Worm (Caenorhabditis elegans) whole organism, L1 larva: ENCODE results near the gene sdc-2.

Source experiments
- C04F5.9 ChIP-seq: sonication (generic microtip); optimal IDR thresholded peaks from 2 replicates; lab custom pipeline; 2016; ENCODE audit warnings: missing genetic modification characterization, missing compliant biosample characterization
- C16A3.4 ChIP-seq: fragments of 150-350 bp; optimal IDR thresholded peaks from 2 replicates; lab custom pipeline; 2014; ENCODE audit warnings: missing biosample characterization, missing genetic modification characterization
- C34B4.2 ChIP-seq: sonication (generic microtip); optimal IDR thresholded peaks from 2 replicates; lab custom pipeline; 2017; ENCODE audit warnings: mild to moderate bottlenecking, missing genetic modification characterization, missing compliant biosample characterization
- F16B12.6 ChIP-seq: fragments of 150-350 bp; optimal IDR thresholded peaks from 2 replicates; lab custom pipeline; 2014; ENCODE audit warnings: missing biosample characterization, missing genetic modification characterization
- aha-1 ChIP-seq: fragments of 150-350 bp; optimal IDR thresholded peaks from 2 replicates; lab custom pipeline; 2014; ENCODE audit warnings: missing biosample characterization, missing genetic modification characterization
- aly-2 ChIP-seq: fragments of 150-350 bp; optimal IDR thresholded peaks from 2 replicates; lab custom pipeline; 2014; ENCODE audit warnings: missing biosample characterization, missing genetic modification characterization
- ama-1 ChIP-seq: fragments of 150-350 bp; optimal IDR thresholded peaks from 2 replicates; lab custom pipeline; 2014
- blmp-1 ChIP-seq: fragments of 150-350 bp; optimal IDR thresholded peaks from 2 replicates; lab custom pipeline; 2014; ENCODE audit warnings: missing biosample characterization, missing genetic modification characterization
- ceh-63 ChIP-seq: fragments of 200-800 bp; sonication (Bioruptor generic); optimal IDR thresholded peaks from 2 replicates; lab custom pipeline; 2018; ENCODE audit warnings: mild to moderate bottlenecking, missing genetic modification characterization, missing compliant biosample characterization
- ces-1 ChIP-seq: fragments of 150-350 bp; optimal IDR thresholded peaks from 2 replicates; lab custom pipeline; 2014; ENCODE audit warnings: missing biosample characterization, missing genetic modification reagents, missing genetic modification characterization
- dpl-1 ChIP-seq, 3 experiments: fragments of 150-350 bp in 2 of 3; sonication (generic microtip) in 1 of 3; optimal IDR thresholded peaks; 2 replicates each; lab custom pipeline; 2014 to 2017; ENCODE audit warnings: missing biosample characterization in 3 of 3, missing genetic modification characterization in 3 of 3, missing genetic modification reagents in 3 of 3
- efl-3 ChIP-seq: fragments of 200-800 bp; sonication (Bioruptor generic); optimal IDR thresholded peaks from 2 replicates; lab custom pipeline; 2018; ENCODE audit warnings: mild to moderate bottlenecking, missing genetic modification characterization, missing compliant biosample characterization
- egl-27 ChIP-seq, 2 experiments: fragments of 150-350 bp in 1 of 2; sonication (generic microtip); optimal IDR thresholded peaks; 3 replicates each; lab custom pipeline; 2017 to 2018; ENCODE audit warnings: missing biosample characterization in 2 of 2, missing genetic modification characterization in 2 of 2, missing genetic modification reagents in 2 of 2
- elt-2 ChIP-seq: sonication (generic microtip); optimal IDR thresholded peaks from 2 replicates; lab custom pipeline; 2016; ENCODE audit warnings: missing genetic modification characterization, mild to moderate bottlenecking, inconsistent platforms, missing compliant biosample characterization, missing genetic modification reagents
- elt-3 ChIP-seq, 6 experiments: fragments of 150-350 bp in 1 of 6; sonication (generic microtip); optimal IDR thresholded peaks; 2 replicates each; lab custom pipeline; 2017 to 2018; ENCODE audit warnings: missing biosample characterization in 6 of 6, missing genetic modification characterization in 6 of 6, inconsistent platforms in 1 of 6
- fkh-10 ChIP-seq: sonication (generic microtip); optimal IDR thresholded peaks from 2 replicates; lab custom pipeline; 2017; ENCODE audit warnings: missing biosample characterization, missing genetic modification reagents, missing genetic modification characterization
- fkh-4 ChIP-seq: sonication (generic microtip); optimal IDR thresholded peaks from 2 replicates; lab custom pipeline; 2016; ENCODE audit warnings: missing compliant biosample characterization, missing genetic modification characterization, borderline replicate concordance
- fos-1 ChIP-seq: fragments of 150-350 bp; optimal IDR thresholded peaks from 2 replicates; lab custom pipeline; 2014; ENCODE audit warnings: missing biosample characterization, missing genetic modification characterization
- grh-1 ChIP-seq: fragments of 200-800 bp; sonication (Bioruptor generic); IDR thresholded peaks from 2 replicates; pipeline ENCODE4 v1.3.6; 2022; ENCODE audit warnings: missing genetic modification reagents, missing genetic modification characterization, missing compliant biosample characterization
- hlh-17 ChIP-seq: fragments of 200-800 bp; sonication (Bioruptor generic); optimal IDR thresholded peaks from 2 replicates; lab custom pipeline; 2018; ENCODE audit warnings: missing genetic modification characterization, mild to moderate bottlenecking, missing compliant biosample characterization, moderate library complexity, borderline replicate concordance
- irx-1 ChIP-seq: sonication (generic microtip); optimal IDR thresholded peaks from 2 replicates; lab custom pipeline; 2016; ENCODE audit warnings: missing genetic modification characterization, missing compliant biosample characterization
- isw-1 ChIP-seq: fragments of 200-800 bp; sonication (Bioruptor generic); IDR thresholded peaks from 2 replicates; pipeline ENCODE4 v1.3.6; 2022; ENCODE audit warnings: missing genetic modification characterization, missing compliant biosample characterization
- jun-1 ChIP-seq: fragments of 150-350 bp; optimal IDR thresholded peaks from 2 replicates; lab custom pipeline; 2014; ENCODE audit warnings: missing biosample characterization, missing genetic modification reagents, missing genetic modification characterization
- lin-15B ChIP-seq: fragments of 150-350 bp; sonication (generic microtip); optimal IDR thresholded peaks from 3 replicates; lab custom pipeline; 2014; ENCODE audit warnings: missing biosample characterization, missing genetic modification characterization
- lin-35 ChIP-seq, 2 experiments: fragments of 150-350 bp; optimal IDR thresholded peaks; 2 replicates each; lab custom pipeline; 2014; ENCODE audit warnings: missing biosample characterization in 2 of 2, missing genetic modification characterization in 2 of 2, missing genetic modification reagents in 2 of 2
- lsy-2 ChIP-seq, 2 experiments: fragments of 150-350 bp; optimal IDR thresholded peaks; 2 replicates each; lab custom pipeline; 2014; ENCODE audit warnings: missing biosample characterization in 2 of 2, missing genetic modification characterization in 2 of 2
- mab-9 ChIP-seq: fragments of 200-800 bp; sonication (Bioruptor generic); IDR thresholded peaks from 2 replicates; pipeline ENCODE4 v1.3.6; 2022; ENCODE audit warnings: missing genetic modification reagents, missing genetic modification characterization, missing compliant biosample characterization
- mef-2 ChIP-seq: fragments of 150-350 bp; optimal IDR thresholded peaks from 2 replicates; lab custom pipeline; 2014; ENCODE audit warnings: missing biosample characterization, missing genetic modification characterization
- mep-1 ChIP-seq: fragments of 150-350 bp; optimal IDR thresholded peaks from 2 replicates; lab custom pipeline; 2014; ENCODE audit warnings: missing biosample characterization, missing genetic modification characterization
- nhr-12 ChIP-seq: sonication (generic microtip); optimal IDR thresholded peaks from 2 replicates; lab custom pipeline; 2017; ENCODE audit warnings: missing biosample characterization, missing genetic modification characterization
- nhr-20 ChIP-seq: sonication (generic microtip); optimal IDR thresholded peaks from 2 replicates; lab custom pipeline; 2016; ENCODE audit warnings: mild to moderate bottlenecking, missing genetic modification characterization, missing compliant biosample characterization
- nhr-237 ChIP-seq: fragments of 150-350 bp; optimal IDR thresholded peaks from 2 replicates; lab custom pipeline; 2014; ENCODE audit warnings: missing biosample characterization, missing genetic modification characterization
- nhr-47 ChIP-seq: sonication (generic microtip); optimal IDR thresholded peaks from 2 replicates; lab custom pipeline; 2016; ENCODE audit warnings: mild to moderate bottlenecking, missing genetic modification characterization, moderate library complexity, missing compliant biosample characterization
- nhr-71 ChIP-seq: sonication (generic microtip); optimal IDR thresholded peaks from 2 replicates; lab custom pipeline; 2016; ENCODE audit warnings: mild to moderate bottlenecking, missing genetic modification characterization, moderate library complexity, missing compliant biosample characterization
- nhr-77 ChIP-seq: fragments of 150-350 bp; optimal IDR thresholded peaks from 2 replicates; lab custom pipeline; 2014; ENCODE audit warnings: missing biosample characterization, missing genetic modification characterization
- nhr-84 ChIP-seq: sonication (generic microtip); optimal IDR thresholded peaks from 2 replicates; lab custom pipeline; 2017; ENCODE audit warnings: missing biosample characterization, missing genetic modification characterization
- nhr-85 ChIP-seq: sonication (generic microtip); peaks from one replicate; lab custom pipeline; 2016; ENCODE audit warnings: missing genetic modification characterization, inconsistent platforms, missing compliant biosample characterization
- pag-3 ChIP-seq: sonication (generic microtip); optimal IDR thresholded peaks from 2 replicates; lab custom pipeline; 2017; ENCODE audit warnings: missing genetic modification characterization, mild to moderate bottlenecking, missing compliant biosample characterization, antibody characterized with exemption, borderline replicate concordance; ENCODE audit not compliant: insufficient read depth
- pqm-1 ChIP-seq: sonication (generic microtip); optimal IDR thresholded peaks from 3 replicates; lab custom pipeline; 2017; ENCODE audit warnings: missing biosample characterization, missing genetic modification characterization
- rnt-1 ChIP-seq: sonication (generic microtip); optimal IDR thresholded peaks from 2 replicates; lab custom pipeline; 2016; ENCODE audit warnings: mild to moderate bottlenecking, missing genetic modification characterization, moderate library complexity, missing compliant biosample characterization
- snpc-4 ChIP-seq: fragments of 150-350 bp; optimal IDR thresholded peaks from 2 replicates; lab custom pipeline; 2014; ENCODE audit warnings: missing biosample characterization, missing genetic modification characterization
- sox-4 ChIP-seq: sonication (generic microtip); optimal IDR thresholded peaks from 2 replicates; lab custom pipeline; 2016; ENCODE audit warnings: missing genetic modification characterization, missing compliant biosample characterization
- swsn-7 ChIP-seq: sonication (generic microtip); optimal IDR thresholded peaks from 2 replicates; lab custom pipeline; 2016; ENCODE audit warnings: missing genetic modification characterization, missing compliant biosample characterization
- tbx-2 ChIP-seq: sonication (generic microtip); optimal IDR thresholded peaks from 2 replicates; lab custom pipeline; 2016; ENCODE audit warnings: missing genetic modification characterization, missing compliant biosample characterization
- tlp-1 ChIP-seq: fragments of 150-350 bp; optimal IDR thresholded peaks from 2 replicates; lab custom pipeline; 2014; ENCODE audit warnings: missing biosample characterization, missing genetic modification characterization
- unc-130 ChIP-seq: fragments of 150-350 bp; optimal IDR thresholded peaks from 2 replicates; lab custom pipeline; 2017; ENCODE audit warnings: missing biosample characterization, missing genetic modification characterization, inconsistent platforms
- unc-30 ChIP-seq: sonication (generic microtip); optimal IDR thresholded peaks from 2 replicates; lab custom pipeline; 2017; ENCODE audit warnings: missing biosample characterization, missing genetic modification characterization
- unc-62 ChIP-seq: fragments of 150-350 bp; optimal IDR thresholded peaks from 2 replicates; lab custom pipeline; 2014; ENCODE audit warnings: missing biosample characterization, missing genetic modification reagents, missing genetic modification characterization
- unc-86 ChIP-seq: sonication (generic microtip); optimal IDR thresholded peaks from 2 replicates; lab custom pipeline; 2016; ENCODE audit warnings: missing genetic modification characterization, missing compliant biosample characterization
- unc-98 ChIP-seq: fragments of 200-800 bp; sonication (Bioruptor generic); IDR thresholded peaks from 2 replicates; pipeline ENCODE4 v1.3.6; 2022; ENCODE audit warnings: missing genetic modification characterization, missing compliant biosample characterization
- vab-15 ChIP-seq: sonication (generic microtip); optimal IDR thresholded peaks from 2 replicates; lab custom pipeline; 2017; ENCODE audit warnings: missing genotype, mild to moderate bottlenecking, missing genetic modification characterization, missing compliant biosample characterization
- xbp-1 ChIP-seq: sonication (generic microtip); optimal IDR thresholded peaks from 2 replicates; lab custom pipeline; 2016; ENCODE audit warnings: missing genetic modification characterization, missing compliant biosample characterization
- zip-4 ChIP-seq: fragments of 200-800 bp; sonication (Bioruptor generic); optimal IDR thresholded peaks from 2 replicates; lab custom pipeline; 2018; ENCODE audit warnings: mild to moderate bottlenecking, missing genetic modification characterization, moderate library complexity, missing compliant biosample characterization
- ztf-11 ChIP-seq, 2 experiments: sonication (generic microtip); optimal IDR thresholded peaks; 2 replicates each; lab custom pipeline; 2016 to 2017; ENCODE audit warnings: missing genetic modification characterization in 2 of 2, missing biosample characterization in 1 of 2, missing compliant biosample characterization in 1 of 2
- ztf-4 ChIP-seq: fragments of 150-350 bp; optimal IDR thresholded peaks from 2 replicates; lab custom pipeline; 2014; ENCODE audit warnings: missing biosample characterization, missing genetic modification characterization

sdc-2 gene

ce11 chrX:11563663-11564062 lies 41.2 kb downstream of the sdc-2 start, which contains the start of gene trpp-9 (continued):
- TF ChIP-seq elt-3 (tag; optimal IDR thresholded peaks at IDR 0.05; lab: Kevin White, UChicago) (peak in 1 of 6 experiments; percentile 45), aha-1 (tag; lab: Kevin White, UChicago) (no peak), C34B4.2 (tag; lab: Kevin White, UChicago) (no peak), fkh-10 (GFP tag; lab: Kevin White, UChicago) (no peak), ztf-4 (tag; lab: Kevin White, UChicago) (peak; percentile 69), nhr-12 (tag; lab: Kevin White, UChicago) (no peak), C04F5.9 (no peak), nhr-47 (tag; lab: Kevin White, UChicago) (peak; percentile 63), efl-3 (GFP tag; lab: Kevin White, UChicago) (no peak), pag-3 (no peak), irx-1 (tag; lab: Kevin White, UChicago) (peak; percentile 32), vab-15 (no peak), pqm-1 (tag; lab: Kevin White, UChicago) (no peak), unc-98 (GFP tag; lab: Robert Waterston, UW) (no peak), swsn-7 (tag; lab: Kevin White, UChicago) (peak; percentile 49), nhr-85 (tag; lab: Kevin White, UChicago) (peak; percentile 87), fos-1 (tag; lab: Kevin White, UChicago) (no peak), unc-130 (tag; lab: Kevin White, UChicago) (peak; percentile 52), F16B12.6 (tag; lab: Kevin White, UChicago) (peak; percentile 90), mab-9 (GFP tag; lab: Robert Waterston, UW) (no peak), unc-62 (GFP tag; lab: Kevin White, UChicago) (no peak), isw-1 (GFP tag; lab: Robert Waterston, UW) (no peak), hlh-17 (GFP tag; lab: Kevin White, UChicago) (no peak), unc-30 (tag; lab: Kevin White, UChicago) (no peak), mep-1 (tag; lab: Kevin White, UChicago) (peak; percentile 67), zip-4 (GFP tag; lab: Kevin White, UChicago) (no peak), aly-2 (tag; lab: Kevin White, UChicago) (no peak), grh-1 (GFP tag; lab: Robert Waterston, UW) (no peak), fkh-4 (tag; lab: Kevin White, UChicago) (no peak), sox-4 (no peak), egl-27 (tag; optimal IDR thresholded peaks at IDR 0.05; lab: Kevin White, UChicago) (no peak), lin-35 (GFP tag; optimal IDR thresholded peaks at IDR 0.05; lab: Kevin White, UChicago) (peak; percentile 40 to 63), unc-86 (tag; lab: Kevin White, UChicago) (no peak), tlp-1 (tag; lab: Kevin White, UChicago) (no peak), lin-15B (tag; lab: Kevin White, UChicago) (no peak), ama-1 (lab: Kevin White, UChicago) (no peak), ceh-63 (GFP tag; lab: Kevin White, UChicago) (no peak), blmp-1 (tag; lab: Kevin White, UChicago) (peak; percentile 98), snpc-4 (tag; lab: Kevin White, UChicago) (no peak), nhr-84 (tag; lab: Kevin White, UChicago) (no peak), dpl-1 (GFP tag; optimal IDR thresholded peaks at IDR 0.05; lab: Kevin White, UChicago) (peak in 2 of 3 experiments; percentile 25 to 26), lsy-2 (tag; optimal IDR thresholded peaks at IDR 0.05; lab: Kevin White, UChicago) (peak; percentile 27 to 55), rnt-1 (tag; lab: Kevin White, UChicago) (peak; percentile 57), elt-2 (tag; lab: Kevin White, UChicago) (no peak), nhr-20 (tag; lab: Kevin White, UChicago) (peak; percentile 63), C16A3.4 (tag; lab: Kevin White, UChicago) (peak; percentile 55), nhr-77 (tag; lab: Kevin White, UChicago) (no peak), nhr-237 (no peak), ces-1 (no peak), ztf-11 (tag; optimal IDR thresholded peaks at IDR 0.05; lab: Kevin White, UChicago) (no peak), mef-2 (tag; lab: Kevin White, UChicago) (no peak), xbp-1 (peak; percentile 21), jun-1 (tag; lab: Kevin White, UChicago) (no peak), tbx-2 (tag; lab: Kevin White, UChicago) (peak; percentile 57), nhr-71 (tag; lab: Kevin White, UChicago) (peak; percentile 60)
